Worm (Caenorhabditis elegans) whole organism, late embryonic: ENCODE measurements around the gene F26F4.6.

Experiments used
- C08G9.2 ChIP-seq: sonication (generic microtip); optimal IDR thresholded peaks from 2 replicates; lab custom pipeline; 2016; ENCODE audit warnings: mild to moderate bottlenecking, missing genetic modification characterization, moderate library complexity, missing compliant biosample characterization
- K02D7.2 ChIP-seq: sonication (generic microtip); optimal IDR thresholded peaks from 2 replicates; lab custom pipeline; 2017; ENCODE audit warnings: mild to moderate bottlenecking, missing genetic modification characterization, missing compliant biosample characterization
- Y22D7AL.16 ChIP-seq: sonication (generic microtip); optimal IDR thresholded peaks from 2 replicates; lab custom pipeline; 2016; ENCODE audit warnings: missing genetic modification characterization, missing compliant biosample characterization
- ceh-18 ChIP-seq: sonication (generic microtip); optimal IDR thresholded peaks from 2 replicates; lab custom pipeline; 2016; ENCODE audit warnings: missing genetic modification characterization, missing compliant biosample characterization
- ceh-2 ChIP-seq: sonication (generic microtip); optimal IDR thresholded peaks from 2 replicates; lab custom pipeline; 2016; ENCODE audit warnings: missing genotype, missing genetic modification characterization, missing compliant biosample characterization
- ceh-22 ChIP-seq: sonication (generic microtip); optimal IDR thresholded peaks from 2 replicates; lab custom pipeline; 2017; ENCODE audit warnings: missing biosample characterization, missing genetic modification characterization
- ceh-30 ChIP-seq: fragments of 150-350 bp; optimal IDR thresholded peaks from 2 replicates; lab custom pipeline; 2014; ENCODE audit warnings: missing biosample characterization, missing genetic modification characterization
- ceh-31 ChIP-seq: sonication (generic microtip); optimal IDR thresholded peaks from 2 replicates; lab custom pipeline; 2016; ENCODE audit warnings: missing genetic modification characterization, missing compliant biosample characterization
- ceh-34 ChIP-seq: sonication (generic microtip); optimal IDR thresholded peaks from 2 replicates; lab custom pipeline; 2016; ENCODE audit warnings: mild to moderate bottlenecking, missing genetic modification characterization, missing compliant biosample characterization
- ceh-45 ChIP-seq: fragments of 200-800 bp; sonication (Bioruptor generic); IDR thresholded peaks from 2 replicates; pipeline ENCODE4 v1.3.6; 2022; ENCODE audit warnings: missing genetic modification reagents, missing genetic modification characterization, missing compliant biosample characterization
- ceh-48 ChIP-seq: sonication (generic microtip); optimal IDR thresholded peaks from 2 replicates; lab custom pipeline; 2016; ENCODE audit warnings: missing genetic modification characterization, inconsistent platforms, missing compliant biosample characterization
- ceh-6 ChIP-seq: fragments of 200-800 bp; sonication (Bioruptor generic); optimal IDR thresholded peaks from 2 replicates; lab custom pipeline; 2018; ENCODE audit warnings: mild to moderate bottlenecking, missing genetic modification characterization, missing compliant biosample characterization
- dmd-4 ChIP-seq: sonication (generic microtip); optimal IDR thresholded peaks from 2 replicates; lab custom pipeline; 2016; ENCODE audit warnings: borderline replicate concordance, missing genetic modification characterization, missing compliant biosample characterization
- elt-2 ChIP-seq: sonication (generic microtip); optimal IDR thresholded peaks from 2 replicates; lab custom pipeline; 2016; ENCODE audit warnings: missing genetic modification reagents, missing genetic modification characterization, missing compliant biosample characterization
- ets-4 ChIP-seq: sonication (generic microtip); optimal IDR thresholded peaks from 2 replicates; lab custom pipeline; 2016; ENCODE audit warnings: missing genetic modification characterization, missing compliant biosample characterization
- eyg-1 ChIP-seq: sonication (generic microtip); optimal IDR thresholded peaks from 2 replicates; lab custom pipeline; 2016; ENCODE audit warnings: missing genotype, missing genetic modification characterization, missing compliant biosample characterization
- fax-1 ChIP-seq: sonication (generic microtip); optimal IDR thresholded peaks from 2 replicates; lab custom pipeline; 2016; ENCODE audit warnings: missing genotype, missing genetic modification characterization, missing compliant biosample characterization
- hlh-13 ChIP-seq: fragments of 200-800 bp; sonication (Bioruptor generic); optimal IDR thresholded peaks from 2 replicates; lab custom pipeline; 2018; ENCODE audit warnings: mild to moderate bottlenecking, missing genetic modification characterization, missing compliant biosample characterization
- hlh-30 ChIP-seq: sonication (generic microtip); optimal IDR thresholded peaks from 2 replicates; lab custom pipeline; 2017; ENCODE audit warnings: antibody characterized with exemption, missing genetic modification characterization, missing compliant biosample characterization; ENCODE audit not compliant: insufficient read depth
- lim-6 ChIP-seq: sonication (generic microtip); optimal IDR thresholded peaks from 2 replicates; lab custom pipeline; 2016; ENCODE audit warnings: missing genetic modification characterization, missing compliant biosample characterization
- lin-11 ChIP-seq: fragments of 200-800 bp; sonication (Bioruptor generic); optimal IDR thresholded peaks from 2 replicates; lab custom pipeline; 2018; ENCODE audit warnings: mild to moderate bottlenecking, missing genetic modification characterization, missing compliant biosample characterization
- madf-2 ChIP-seq: sonication (generic microtip); optimal IDR thresholded peaks from 2 replicates; lab custom pipeline; 2017; ENCODE audit warnings: missing genetic modification characterization, missing compliant biosample characterization
- mec-3 ChIP-seq: sonication (generic microtip); optimal IDR thresholded peaks from 2 replicates; lab custom pipeline; 2016; ENCODE audit warnings: borderline replicate concordance, missing genetic modification characterization, missing compliant biosample characterization
- nfya-1 ChIP-seq: sonication (generic microtip); optimal IDR thresholded peaks from 2 replicates; lab custom pipeline; 2017; ENCODE audit warnings: missing genetic modification characterization, mild to moderate bottlenecking, missing compliant biosample characterization, antibody characterized with exemption, moderate library complexity
- odd-2 ChIP-seq: sonication (generic microtip); optimal IDR thresholded peaks from 2 replicates; lab custom pipeline; 2017; ENCODE audit warnings: antibody characterized with exemption, mild to moderate bottlenecking, missing genetic modification characterization, missing compliant biosample characterization
- pag-3 ChIP-seq: sonication (generic microtip); optimal IDR thresholded peaks from 2 replicates; lab custom pipeline; 2016; ENCODE audit warnings: missing compliant biosample characterization, missing genetic modification characterization, borderline replicate concordance
- pha-2 ChIP-seq: sonication (generic microtip); optimal IDR thresholded peaks from 2 replicates; lab custom pipeline; 2017; ENCODE audit warnings: mild to moderate bottlenecking, missing genetic modification characterization, missing compliant biosample characterization
- pros-1 ChIP-seq: fragments of 150-350 bp; optimal IDR thresholded peaks from 2 replicates; lab custom pipeline; 2014; ENCODE audit warnings: missing biosample characterization, missing genetic modification reagents, missing genetic modification characterization
- ref-2 ChIP-seq: sonication (generic microtip); optimal IDR thresholded peaks from 2 replicates; lab custom pipeline; 2016; ENCODE audit warnings: missing genetic modification characterization, missing compliant biosample characterization
- sdc-2 ChIP-seq: sonication (generic microtip); optimal IDR thresholded peaks from 2 replicates; lab custom pipeline; 2016; ENCODE audit warnings: missing genotype, missing genetic modification characterization, missing compliant biosample characterization
- tbx-7 ChIP-seq: sonication (generic microtip); optimal IDR thresholded peaks from 2 replicates; lab custom pipeline; 2016; ENCODE audit warnings: missing genotype, missing genetic modification characterization, missing compliant biosample characterization
- ttx-3 ChIP-seq: sonication (generic microtip); optimal IDR thresholded peaks from 2 replicates; lab custom pipeline; 2016; ENCODE audit warnings: missing genetic modification reagents, missing genetic modification characterization, missing compliant biosample characterization
- unc-3 ChIP-seq, 2 experiments: fragments of 200-800 bp in 1 of 2; sonication (Bioruptor generic) in 1 of 2; sonication (generic microtip) in 1 of 2; conservative IDR thresholded peaks in 1 of 2; optimal IDR thresholded peaks in 1 of 2; 2 replicates each; pipeline versions ENCODE4 v1.3.6 to Lab custom; 2016 to 2022; ENCODE audit warnings: missing compliant biosample characterization in 2 of 2, missing genetic modification characterization in 2 of 2, missing genetic modification reagents in 1 of 2
- zip-5 ChIP-seq: sonication (generic microtip); optimal IDR thresholded peaks from 2 replicates; lab custom pipeline; 2016; ENCODE audit warnings: missing genetic modification characterization, missing compliant biosample characterization

Gene F26F4.6

DNA sequence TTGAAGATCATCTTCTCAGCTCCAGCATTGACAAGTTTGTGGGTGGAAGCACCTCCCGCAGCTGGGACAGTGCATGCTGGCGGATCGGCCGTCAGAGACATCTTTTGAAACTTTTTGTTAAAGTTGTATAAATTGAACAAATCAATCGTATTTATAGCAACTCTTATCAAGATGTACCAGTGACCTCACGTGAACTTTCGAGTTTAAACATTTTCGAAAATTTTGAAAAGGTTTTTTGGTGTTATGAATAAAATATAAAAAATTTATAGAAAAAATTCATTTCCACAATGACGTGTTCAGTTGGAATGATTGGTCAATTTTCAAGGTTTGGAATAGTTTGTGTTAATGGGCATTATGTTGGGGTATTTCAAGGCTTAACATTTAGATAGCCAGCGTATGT, 24.8 kb downstream of the F26F4.6 start, which contains the start of the genes msd-4 and C35D10.3:
Gene msd-4 (minus strand): TSS at position 101 of the 400 bp plus-strand sequence.
Gene C35D10.3 (plus strand): TSS at position 279 of the 400 bp plus-strand sequence.
- no peak for TF ChIP-seq ceh-18 (tag; lab: Kevin White, UChicago)
- no peak for TF ChIP-seq ceh-34 (tag; lab: Kevin White, UChicago)
- no peak for TF ChIP-seq unc-3 (GFP tag; conservative IDR thresholded peaks at IDR 0.05; lab: Robert Waterston, UW)
- TF ChIP-seq unc-3 (tag; optimal IDR thresholded peaks at IDR 0.05; lab: Kevin White, UChicago) = no peak
- no peak for TF ChIP-seq ets-4 (tag; lab: Kevin White, UChicago)
- TF ChIP-seq nfya-1 (tag; lab: Kevin White, UChicago) = no peak
- no peak for TF ChIP-seq Y22D7AL.16
- no peak for TF ChIP-seq lim-6 (tag; lab: Kevin White, UChicago)
- TF ChIP-seq madf-2 (tag; lab: Kevin White, UChicago) = no peak
- no peak for TF ChIP-seq K02D7.2
- no peak for TF ChIP-seq pha-2 (tag; lab: Kevin White, UChicago)
- no peak for TF ChIP-seq hlh-30 (tag; lab: Kevin White, UChicago)
- TF ChIP-seq C08G9.2 (tag; lab: Kevin White, UChicago) = no peak
- TF ChIP-seq odd-2 = no peak
- no peak for TF ChIP-seq lin-11 (tag; lab: Kevin White, UChicago)

DNA sequence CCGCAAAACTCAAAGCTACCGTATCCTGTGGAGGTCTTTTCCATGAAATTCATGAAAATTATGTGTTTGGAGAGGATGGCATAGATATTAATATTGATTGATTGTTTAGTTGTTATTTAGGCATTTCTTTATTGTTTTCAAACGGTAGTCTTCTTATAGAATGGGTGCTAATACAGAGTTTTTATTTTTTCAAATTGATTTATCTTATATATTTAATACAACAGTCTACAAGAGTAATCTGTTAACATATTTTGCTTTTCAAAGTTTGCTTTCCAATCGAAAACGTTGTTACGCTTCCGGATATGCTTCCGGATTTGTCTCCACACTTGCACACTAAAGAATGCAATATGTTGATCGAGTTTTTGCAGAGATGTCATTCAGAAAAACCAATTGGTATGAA, 26.7 kb downstream of the F26F4.6 start, which contains the start of gene C35D10.17:
Gene C35D10.17 (plus strand): TSS at position 301 of the 400 bp plus-strand sequence.
- TF ChIP-seq ceh-2 (tag; lab: Kevin White, UChicago) (no peak), eyg-1 (tag; lab: Kevin White, UChicago) (no peak), ceh-30 (tag; lab: Kevin White, UChicago) (no peak), unc-3 (GFP tag; conservative IDR thresholded peaks at IDR 0.05; lab: Robert Waterston, UW) (no peak), unc-3 (tag; optimal IDR thresholded peaks at IDR 0.05; lab: Kevin White, UChicago) (no peak), hlh-13 (GFP tag; lab: Kevin White, UChicago) (no peak), ceh-45 (GFP tag; lab: Robert Waterston, UW) (no peak)

DNA sequence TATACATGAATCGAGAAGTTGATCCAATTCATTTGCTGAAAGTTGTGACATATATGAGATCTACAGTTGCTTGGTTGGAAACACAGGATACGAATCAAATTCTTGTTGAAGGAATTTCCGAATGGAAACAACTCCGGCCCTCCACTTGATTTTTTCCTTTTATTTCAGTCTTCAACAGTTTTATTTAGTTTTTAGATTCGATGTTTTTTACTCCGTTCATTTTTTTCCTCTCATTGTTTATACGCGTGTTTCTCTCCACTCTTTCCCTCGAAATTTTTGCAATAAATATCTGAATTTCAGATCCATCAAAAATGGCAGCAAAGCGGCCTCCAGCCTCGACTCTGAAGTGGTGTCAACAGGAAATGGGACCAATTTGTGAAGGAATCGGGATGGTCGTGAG, 30.3 kb downstream of the F26F4.6 start, which contains the start of gene coq-8:
Gene coq-8 (plus strand): TSS at position 301 of the 400 bp plus-strand sequence.
- TF ChIP-seq ttx-3 (tag; lab: Kevin White, UChicago) (no peak), ceh-48 (tag; lab: Kevin White, UChicago) (no peak), fax-1 (no peak), ceh-6 (GFP tag; lab: Kevin White, UChicago) (no peak), mec-3 (no peak), sdc-2 (no peak), dmd-4 (tag; lab: Kevin White, UChicago) (no peak), ets-4 (tag; lab: Kevin White, UChicago) (no peak), pag-3 (tag; lab: Kevin White, UChicago) (no peak), elt-2 (tag; lab: Kevin White, UChicago) (no peak), ref-2 (tag; lab: Kevin White, UChicago) (no peak), pros-1 (tag; lab: Kevin White, UChicago) (no peak), eyg-1 (tag; lab: Kevin White, UChicago) (no peak)

DNA sequence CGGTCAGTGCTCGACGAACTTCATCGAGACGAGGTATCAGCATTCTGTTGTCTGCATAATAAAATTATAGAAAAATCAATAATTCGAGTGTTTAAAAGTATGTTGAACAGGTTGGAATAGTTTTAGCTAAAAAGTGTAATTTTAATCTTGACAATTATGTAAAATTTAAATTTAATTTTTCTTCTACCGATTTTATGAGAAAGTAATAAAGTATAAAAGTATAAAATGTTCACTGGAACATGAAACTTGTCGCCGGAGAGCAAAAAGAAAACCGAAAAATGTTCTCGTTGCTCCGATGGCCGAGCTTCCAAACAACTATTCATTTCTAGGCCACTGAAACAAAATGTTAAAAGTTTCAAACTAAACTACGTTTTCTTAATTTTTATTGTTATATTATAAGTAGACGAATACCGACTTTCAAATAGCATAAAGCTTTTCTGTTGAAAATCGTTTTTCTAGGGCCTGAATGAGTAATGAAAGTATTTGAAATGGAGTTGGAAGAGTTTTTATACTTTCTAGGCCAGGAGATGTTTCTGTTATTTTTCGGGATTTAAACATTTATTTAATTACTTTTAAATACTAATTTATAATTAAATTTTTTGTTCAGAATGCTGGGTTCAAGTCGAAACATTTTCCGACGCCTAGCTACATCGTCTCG, 31.6 kb downstream of the F26F4.6 start, which contains the start of the genes C35D10.10 and C35D10.5:
Gene C35D10.10 (minus strand): TSS at position 51 of the 658 bp plus-strand sequence.
Gene C35D10.5 (plus strand): TSS at position 608 of the 658 bp plus-strand sequence.
- TF ChIP-seq tbx-7 (tag; lab: Kevin White, UChicago) (peak; percentile 28), ets-4 (tag; lab: Kevin White, UChicago) (peak; percentile 83), ttx-3 (tag; lab: Kevin White, UChicago) (no peak), elt-2 (tag; lab: Kevin White, UChicago) (peak; percentile 13), ceh-22 (tag; lab: Kevin White, UChicago) (no peak), ceh-31 (tag; lab: Kevin White, UChicago) (peak; percentile 37), mec-3 (no peak), ceh-2 (tag; lab: Kevin White, UChicago) (peak; percentile 66), odd-2 (no peak), zip-5 (peak; percentile 31), sdc-2 (no peak)
